Fruit fly (Drosophila melanogaster) whole organism, embryonic: ENCODE results near the gene Trs23.

Experiments
- Atf-2 ChIP-seq: fragments of 200-800 bp; sonication (Bioruptor generic); optimal IDR thresholded peaks from 2 replicates; lab custom pipeline; 2016; ENCODE audit warnings: missing biosample characterization, missing genetic modification characterization
- CG10321 ChIP-seq: fragments of 200-800 bp; sonication (Bioruptor generic); IDR thresholded peaks from 2 replicates; pipeline ENCODE4 v1.3.6; 2022; ENCODE audit warnings: missing biosample characterization, missing genetic modification characterization
- CG11085 ChIP-seq: fragments of 200-800 bp; sonication (Bioruptor generic); IDR thresholded peaks from 2 replicates; pipeline ENCODE4 v1.3.6; 2022; ENCODE audit warnings: missing biosample characterization, missing genetic modification characterization
- CG11695 ChIP-seq: fragments of 200-800 bp; sonication (Bioruptor generic); IDR thresholded peaks from 3 replicates; pipeline ENCODE4 v1.3.6; 2022; ENCODE audit warnings: missing biosample characterization, missing genetic modification characterization
- CG12155 ChIP-seq: fragments of 200-800 bp; sonication (Bioruptor generic); optimal IDR thresholded peaks from 3 replicates; lab custom pipeline; 2016; ENCODE audit warnings: missing biosample characterization, missing genetic modification characterization
- CG1233 ChIP-seq: fragments of 200-800 bp; sonication (Bioruptor generic); optimal IDR thresholded peaks from 4 replicates; lab custom pipeline; 2018; ENCODE audit warnings: missing biosample characterization, mild to moderate bottlenecking, missing genetic modification characterization
- CG12744 ChIP-seq: fragments of 200-800 bp; sonication (Bioruptor generic); optimal IDR thresholded peaks from 2 replicates; lab custom pipeline; 2016; ENCODE audit warnings: missing biosample characterization, missing genetic modification characterization
- CG12769 ChIP-seq: fragments of 200-800 bp; sonication (Bioruptor generic); optimal IDR thresholded peaks from 2 replicates; lab custom pipeline; 2019; ENCODE audit warnings: missing biosample characterization, mild to moderate bottlenecking, missing genetic modification characterization, moderate library complexity
- CG13424 ChIP-seq: fragments of 200-800 bp; sonication (Bioruptor generic); optimal IDR thresholded peaks from 2 replicates; lab custom pipeline; 2019; ENCODE audit warnings: missing biosample characterization, mild to moderate bottlenecking, missing genetic modification characterization, moderate library complexity
- CG14014 ChIP-seq: fragments of 200-800 bp; sonication (Bioruptor generic); IDR thresholded peaks from 2 replicates; pipeline ENCODE4 v1.3.6; 2022; ENCODE audit warnings: missing biosample characterization, missing genetic modification characterization
- CG14710 ChIP-seq: fragments of 200-800 bp; sonication (Bioruptor generic); optimal IDR thresholded peaks from 3 replicates; lab custom pipeline; 2019; ENCODE audit warnings: missing biosample characterization, mild to moderate bottlenecking, missing genetic modification characterization, moderate library complexity
- CG15269 ChIP-seq: fragments of 200-800 bp; sonication (Bioruptor generic); optimal IDR thresholded peaks from 2 replicates; lab custom pipeline; 2018; ENCODE audit warnings: missing biosample characterization, mild to moderate bottlenecking, missing genetic modification characterization, moderate library complexity
- CG15601 ChIP-seq: fragments of 200-800 bp; sonication (Bioruptor generic); optimal IDR thresholded peaks from 3 replicates; lab custom pipeline; 2019; ENCODE audit warnings: missing biosample characterization, mild to moderate bottlenecking, missing genetic modification characterization, moderate library complexity
- CG17361 ChIP-seq: fragments of 200-800 bp; sonication (Bioruptor generic); IDR thresholded peaks from 3 replicates; pipeline ENCODE4 v1.3.6; 2022; ENCODE audit warnings: missing biosample characterization, missing genetic modification characterization
- CG2199 ChIP-seq: fragments of 200-800 bp; sonication (Bioruptor generic); IDR thresholded peaks from 3 replicates; pipeline ENCODE4 v1.3.6; 2022; ENCODE audit warnings: missing biosample characterization, missing genetic modification characterization
- CG30403 ChIP-seq: fragments of 200-800 bp; sonication (Bioruptor generic); optimal IDR thresholded peaks from 3 replicates; lab custom pipeline; 2016; ENCODE audit warnings: missing biosample characterization, missing genetic modification characterization
- CG3065 ChIP-seq: fragments of 200-800 bp; sonication (Bioruptor generic); optimal IDR thresholded peaks from 2 replicates; lab custom pipeline; 2016; ENCODE audit warnings: missing biosample characterization, missing genetic modification characterization
- CG31365 ChIP-seq: fragments of 200-800 bp; sonication (Bioruptor generic); optimal IDR thresholded peaks from 2 replicates; lab custom pipeline; 2018; ENCODE audit warnings: missing biosample characterization, mild to moderate bottlenecking, missing genetic modification characterization
- CG32767 ChIP-seq: fragments of 200-800 bp; sonication (Bioruptor generic); IDR thresholded peaks from 2 replicates; pipeline ENCODE4 v1.3.6; 2022; ENCODE audit warnings: missing biosample characterization, missing genetic modification characterization
- CG3281 ChIP-seq: fragments of 200-800 bp; sonication (Bioruptor generic); optimal IDR thresholded peaks from 3 replicates; lab custom pipeline; 2017; ENCODE audit warnings: missing biosample characterization, mild to moderate bottlenecking, missing genetic modification characterization
- CG4424 ChIP-seq: fragments of 200-800 bp; sonication (Bioruptor generic); optimal IDR thresholded peaks from 3 replicates; lab custom pipeline; 2016; ENCODE audit warnings: missing biosample characterization, missing genetic modification characterization
- CG4617 ChIP-seq: fragments of 200-800 bp; sonication (Bioruptor generic); optimal IDR thresholded peaks from 3 replicates; lab custom pipeline; 2016; ENCODE audit warnings: missing biosample characterization, missing genetic modification characterization, borderline replicate concordance
- CG5245 ChIP-seq: fragments of 200-800 bp; sonication (Bioruptor generic); optimal IDR thresholded peaks from 3 replicates; lab custom pipeline; 2016; ENCODE audit warnings: missing biosample characterization, missing genetic modification characterization
- CG8290 ChIP-seq, 3 experiments: fragments of 200-800 bp; sonication (Bioruptor generic); optimal IDR thresholded peaks; 2 replicates each; lab custom pipeline; 2016 to 2019; ENCODE audit warnings: missing biosample characterization in 3 of 3, missing genetic modification characterization in 3 of 3, mild to moderate bottlenecking in 2 of 3, moderate library complexity in 1 of 3
- CG8478 ChIP-seq: fragments of >200 bp; optimal IDR thresholded peaks from 2 replicates; lab custom pipeline; 2018
- CkIIα-i1 ChIP-seq: fragments of 200-800 bp; sonication (Bioruptor generic); IDR thresholded peaks from 2 replicates; pipeline ENCODE4 v1.3.6; 2022; ENCODE audit warnings: missing biosample characterization, missing genetic modification characterization
- Dip3 ChIP-seq: fragments of 200-800 bp; sonication (Bioruptor generic); optimal IDR thresholded peaks from 3 replicates; lab custom pipeline; 2016; ENCODE audit warnings: missing biosample characterization, missing genetic modification characterization
- Doc2 ChIP-seq: fragments of 200-800 bp; sonication (Bioruptor generic); IDR thresholded peaks from 2 replicates; pipeline ENCODE4 v1.3.6; 2022; ENCODE audit warnings: missing biosample characterization, missing genetic modification characterization
- HmgZ ChIP-seq: fragments of 200-800 bp; sonication (Bioruptor generic); optimal IDR thresholded peaks from 2 replicates; lab custom pipeline; 2018; ENCODE audit warnings: missing biosample characterization, mild to moderate bottlenecking, missing genetic modification characterization
- Hmr ChIP-seq: fragments of 200-800 bp; sonication (Bioruptor generic); optimal IDR thresholded peaks from 3 replicates; lab custom pipeline; 2017; ENCODE audit warnings: mild to moderate bottlenecking, missing biosample characterization, missing genetic modification reagents, missing genetic modification characterization
- Mrtf ChIP-seq: fragments of 200-800 bp; sonication (Bioruptor generic); IDR thresholded peaks from 3 replicates; pipeline ENCODE4 v1.3.6; 2022; ENCODE audit warnings: missing biosample characterization, missing genetic modification characterization
- Sox102F ChIP-seq: fragments of 200-800 bp; sonication (Bioruptor generic); optimal IDR thresholded peaks from 2 replicates; lab custom pipeline; 2018; ENCODE audit warnings: missing biosample characterization, mild to moderate bottlenecking, missing genetic modification characterization, moderate library complexity
- Ssrp ChIP-seq: fragments of 200-800 bp; sonication (Bioruptor generic); optimal IDR thresholded peaks from 2 replicates; lab custom pipeline; 2018; ENCODE audit warnings: missing biosample characterization, mild to moderate bottlenecking, missing genetic modification characterization, moderate library complexity
- ab ChIP-seq: fragments of 200-800 bp; sonication (Bioruptor generic); optimal IDR thresholded peaks from 2 replicates; lab custom pipeline; 2016; ENCODE audit warnings: missing biosample characterization, missing genetic modification characterization
- ac ChIP-seq: fragments of 200-800 bp; sonication (Bioruptor generic); optimal IDR thresholded peaks from 3 replicates; lab custom pipeline; 2017; ENCODE audit warnings: missing biosample characterization, mild to moderate bottlenecking, missing genetic modification characterization
- dan ChIP-seq: fragments of 200-800 bp; sonication (Bioruptor generic); IDR thresholded peaks from 2 replicates; pipeline ENCODE4 v1.3.6; 2022; ENCODE audit warnings: missing biosample characterization, missing genetic modification characterization
- emc ChIP-seq: fragments of 200-800 bp; sonication (Bioruptor generic); optimal IDR thresholded peaks from 2 replicates; lab custom pipeline; 2016; ENCODE audit warnings: missing biosample characterization, missing genetic modification characterization
- gt ChIP-seq: fragments of 200-800 bp; sonication (Bioruptor generic); IDR thresholded peaks from 2 replicates; pipeline ENCODE4 v1.3.6; 2022; ENCODE audit warnings: missing biosample characterization, missing genetic modification characterization
- h ChIP-seq: fragments of >200 bp; optimal IDR thresholded peaks from 2 replicates; lab custom pipeline; 2017
- hb ChIP-seq: fragments of 200-800 bp; sonication (Bioruptor generic); IDR thresholded peaks from 3 replicates; pipeline ENCODE4 v1.3.6; 2022; ENCODE audit warnings: missing biosample characterization, missing genetic modification characterization; ENCODE audit not compliant: partially characterized antibody
- jing ChIP-seq: fragments of 200-800 bp; sonication (Bioruptor generic); optimal IDR thresholded peaks from 2 replicates; lab custom pipeline; 2018; ENCODE audit warnings: missing biosample characterization, mild to moderate bottlenecking, missing genetic modification characterization
- kni ChIP-seq: fragments of 200-800 bp; sonication (Bioruptor generic); optimal IDR thresholded peaks from 3 replicates; lab custom pipeline; 2017; ENCODE audit warnings: mild to moderate bottlenecking, missing biosample characterization, missing genetic modification reagents, missing genetic modification characterization
- knrl ChIP-seq: fragments of 200-800 bp; sonication (Bioruptor generic); IDR thresholded peaks from 3 replicates; pipeline ENCODE4 v1.3.6; 2022; ENCODE audit warnings: missing biosample characterization, missing genetic modification characterization; ENCODE audit not compliant: partially characterized antibody
- psq ChIP-seq: fragments of 200-800 bp; sonication (Bioruptor generic); optimal IDR thresholded peaks from 2 replicates; lab custom pipeline; 2017; ENCODE audit warnings: missing biosample characterization, missing genetic modification characterization
- ro ChIP-seq: fragments of 200-800 bp; sonication (Bioruptor generic); IDR thresholded peaks from 2 replicates; pipeline ENCODE4 v1.3.6; 2022; ENCODE audit warnings: missing biosample characterization, missing genetic modification characterization
- sd ChIP-seq: fragments of 200-800 bp; sonication (Bioruptor generic); optimal IDR thresholded peaks from 3 replicates; lab custom pipeline; 2018; ENCODE audit warnings: missing biosample characterization, mild to moderate bottlenecking, missing genetic modification characterization, moderate library complexity
- shn ChIP-seq: fragments of 200-800 bp; sonication (Bioruptor generic); optimal IDR thresholded peaks from 3 replicates; lab custom pipeline; 2016; ENCODE audit warnings: missing biosample characterization, missing genetic modification characterization
- sr ChIP-seq: fragments of 200-800 bp; sonication (Bioruptor generic); IDR thresholded peaks from 3 replicates; pipeline ENCODE4 v1.3.6; 2022; ENCODE audit warnings: missing biosample characterization, missing genetic modification characterization
- trh ChIP-seq: fragments of 200-800 bp; sonication (Bioruptor generic); optimal IDR thresholded peaks from 2 replicates; lab custom pipeline; 2016; ENCODE audit warnings: missing biosample characterization, missing genetic modification characterization
- vfl ChIP-seq: fragments of 200-800 bp; sonication (Bioruptor generic); optimal IDR thresholded peaks from 2 replicates; lab custom pipeline; 2016; ENCODE audit warnings: missing biosample characterization, missing genetic modification characterization

The Trs23 gene

dm6 chr2L:8691292-8691975, 5.4 kb downstream of the Trs23 start (continued):
- TF ChIP-seq Dip3, result no peak
- TF ChIP-seq knrl (GFP tag; lab: Robert Waterston, UW), result peak; percentile 24; the same call in 1 of the 3 replicates
- TF ChIP-seq Ssrp, result peak; percentile 90
- peak; percentile 72 for TF ChIP-seq CG14014 (GFP tag; lab: Robert Waterston, UW)
- peak; percentile 67 for TF ChIP-seq sd (tag; lab: Kevin White, UChicago)
- TF ChIP-seq CG8478 (lab: Kevin White, UChicago), result no peak
- TF ChIP-seq CG2199 (GFP tag; lab: Robert Waterston, UW), result peak; percentile 51; the same call in 1 of the 3 replicates
- TF ChIP-seq CG11695, result peak; percentile 90
- TF ChIP-seq CG30403 (GFP tag; lab: Kevin White, UChicago), result peak; percentile 92
- no peak for TF ChIP-seq hb (GFP tag; lab: Robert Waterston, UW)
- peak; percentile 30; the same call in 1 of the 2 replicates for TF ChIP-seq CG10321 (GFP tag; lab: Robert Waterston, UW)
- TF ChIP-seq CG12744, result peak; percentile 36
- peak; percentile 92 for TF ChIP-seq CG14710 (tag; lab: Kevin White, UChicago)
- peak; percentile 94 for TF ChIP-seq CG13424 (tag; lab: Kevin White, UChicago)
- TF ChIP-seq CG31365 (tag; lab: Kevin White, UChicago), result no peak
- peak; percentile 58 for TF ChIP-seq CG8290 (GFP tag; optimal IDR thresholded peaks at IDR 0.05; lab: Kevin White, UChicago)
- TF ChIP-seq CG8290 (tag; optimal IDR thresholded peaks at IDR 0.05; lab: Kevin White, UChicago), result peak; percentile 28 to 47
- TF ChIP-seq shn (GFP tag; lab: Kevin White, UChicago), result peak; percentile 47
- TF ChIP-seq gt (GFP tag; lab: Robert Waterston, UW), result no peak
- peak; percentile 65 for TF ChIP-seq trh (GFP tag; lab: Kevin White, UChicago)
- TF ChIP-seq h (lab: Kevin White, UChicago), result no peak
- peak; percentile 21 for TF ChIP-seq ac
- peak; percentile 68 for TF ChIP-seq jing (GFP tag; lab: Kevin White, UChicago)
- TF ChIP-seq dan (GFP tag; lab: Robert Waterston, UW), result no peak
- TF ChIP-seq vfl (GFP tag; lab: Kevin White, UChicago), result no peak
- TF ChIP-seq HmgZ (tag; lab: Kevin White, UChicago), result peak; percentile 50
- TF ChIP-seq emc (GFP tag; lab: Kevin White, UChicago), result no peak
- TF ChIP-seq CG4617 (GFP tag; lab: Kevin White, UChicago), result peak; percentile 57
- TF ChIP-seq Sox102F (GFP tag; lab: Kevin White, UChicago), result peak; percentile 87
- TF ChIP-seq ro, result peak; percentile 38
- peak; percentile 56; the same call in 2 of the 3 replicates for TF ChIP-seq Mrtf (GFP tag; lab: Robert Waterston, UW)
- TF ChIP-seq CG15269, result peak; percentile 93
- TF ChIP-seq psq (GFP tag; lab: Kevin White, UChicago), result peak; percentile 44
- TF ChIP-seq CG12155 (GFP tag; lab: Kevin White, UChicago), result peak; percentile 57
- peak; percentile 89 for TF ChIP-seq CG4424 (GFP tag; lab: Kevin White, UChicago)
- peak; percentile 29 for TF ChIP-seq CG12769 (tag; lab: Kevin White, UChicago)
- TF ChIP-seq CG11085, result no peak; the same call in 1 of the 2 replicates
- TF ChIP-seq Atf-2 (GFP tag; lab: Kevin White, UChicago), result peak; percentile 50
- TF ChIP-seq kni (GFP tag; lab: Kevin White, UChicago), result peak; percentile 83
- peak; percentile 56 for TF ChIP-seq CG5245 (GFP tag; lab: Kevin White, UChicago)
- peak; percentile 19 for TF ChIP-seq CG3065
- no peak for TF ChIP-seq ab
- TF ChIP-seq CG17361, result peak; percentile 98
- peak; percentile 68 for TF ChIP-seq CG32767 (GFP tag; lab: Robert Waterston, UW)
- peak; percentile 91 for TF ChIP-seq CG15601 (tag; lab: Kevin White, UChicago)
- peak; percentile 84 for TF ChIP-seq CG1233 (GFP tag; lab: Kevin White, UChicago)
- TF ChIP-seq sr, result no peak; the same call in 1 of the 3 replicates
- 0 out of 2 replicates have a peak, but pooled peaks have one; percentile 20 for TF ChIP-seq Doc2
- no peak for TF ChIP-seq CkIIα-i1 (GFP tag; lab: Robert Waterston, UW)
- TF ChIP-seq CG3281 (GFP tag; lab: Kevin White, UChicago), result peak; percentile 89
- peak; percentile 90 for TF ChIP-seq Hmr (GFP tag; lab: Kevin White, UChicago)
